Fruit fly (Drosophila melanogaster) whole organism, embryonic: Measurements from ENCODE around the gene CG7766.

Experiments
- Abd-B ChIP-seq: fragments of 200-800 bp; sonication (Bioruptor generic); optimal IDR thresholded peaks from 2 replicates; lab custom pipeline; 2018; ENCODE audit warnings: missing biosample characterization, mild to moderate bottlenecking, missing genetic modification characterization, moderate library complexity
- Bgb ChIP-seq: fragments of 200-800 bp; sonication (Bioruptor generic); IDR thresholded peaks from 2 replicates; pipeline ENCODE4 v1.3.6; 2022; ENCODE audit warnings: missing biosample characterization, missing genetic modification characterization; ENCODE audit not compliant: partially characterized antibody
- BtbVII ChIP-seq: fragments of 200-800 bp; sonication (Bioruptor generic); optimal IDR thresholded peaks from 3 replicates; lab custom pipeline; 2017; ENCODE audit warnings: missing biosample characterization, mild to moderate bottlenecking, missing genetic modification characterization
- CG10565 ChIP-seq: fragments of 200-800 bp; sonication (Bioruptor generic); optimal IDR thresholded peaks from 3 replicates; lab custom pipeline; 2016; ENCODE audit warnings: missing biosample characterization, mild to moderate bottlenecking, missing genetic modification characterization
- CG11093 ChIP-seq: fragments of 200-800 bp; sonication (Bioruptor generic); IDR thresholded peaks from 3 replicates; pipeline ENCODE4 v1.3.6; 2022; ENCODE audit warnings: missing biosample characterization, missing genetic modification characterization
- CG11456 ChIP-seq: fragments of 200-800 bp; sonication (Bioruptor generic); IDR thresholded peaks from 3 replicates; pipeline ENCODE4 v1.3.6; 2022; ENCODE audit warnings: missing biosample characterization, missing genetic modification characterization
- CG13287 ChIP-seq: fragments of 200-800 bp; sonication (Bioruptor generic); IDR thresholded peaks from 2 replicates; pipeline ENCODE4 v1.3.6; 2022; ENCODE audit warnings: missing biosample characterization, missing genetic modification characterization; ENCODE audit not compliant: partially characterized antibody
- CG13894 ChIP-seq: fragments of 200-800 bp; sonication (Bioruptor generic); optimal IDR thresholded peaks from 3 replicates; lab custom pipeline; 2018; ENCODE audit warnings: missing biosample characterization, mild to moderate bottlenecking, missing genetic modification characterization, moderate library complexity
- CG14441 ChIP-seq: fragments of 200-800 bp; sonication (Bioruptor generic); IDR thresholded peaks from 2 replicates; pipeline ENCODE4 v1.3.6; 2022; ENCODE audit warnings: missing biosample characterization, missing genetic modification characterization
- CG1602 ChIP-seq: fragments of 200-800 bp; sonication (Bioruptor generic); optimal IDR thresholded peaks from 3 replicates; lab custom pipeline; 2016; ENCODE audit warnings: missing biosample characterization, missing genetic modification characterization
- CG16863 ChIP-seq: fragments of 200-800 bp; sonication (Bioruptor generic); optimal IDR thresholded peaks from 3 replicates; lab custom pipeline; 2016; ENCODE audit warnings: missing biosample characterization, missing genetic modification characterization
- CG17328 ChIP-seq: fragments of 200-800 bp; sonication (Bioruptor generic); IDR thresholded peaks from 2 replicates; pipeline ENCODE4 v1.3.6; 2022; ENCODE audit warnings: missing biosample characterization, missing genetic modification characterization
- CG17802 ChIP-seq: fragments of 200-800 bp; sonication (Bioruptor generic); optimal IDR thresholded peaks from 2 replicates; lab custom pipeline; 2018; ENCODE audit warnings: missing biosample characterization, mild to moderate bottlenecking, missing genetic modification characterization, moderate library complexity
- CG18262 ChIP-seq: fragments of 200-800 bp; optimal IDR thresholded peaks from 3 replicates; lab custom pipeline; 2019; ENCODE audit warnings: missing biosample characterization, mild to moderate bottlenecking, missing genetic modification characterization, moderate library complexity
- CG2678 ChIP-seq: fragments of 200-800 bp; sonication (Bioruptor generic); optimal IDR thresholded peaks from 3 replicates; lab custom pipeline; 2019; ENCODE audit warnings: missing biosample characterization, mild to moderate bottlenecking, missing genetic modification characterization, moderate library complexity
- CG32772 ChIP-seq: fragments of 200-800 bp; sonication (Bioruptor generic); IDR thresholded peaks from 2 replicates; pipeline ENCODE4 v1.3.6; 2022; ENCODE audit warnings: missing biosample characterization, missing genetic modification characterization
- CG34422 ChIP-seq: fragments of 200-800 bp; sonication (Bioruptor generic); IDR thresholded peaks from 3 replicates; pipeline ENCODE4 v1.3.6; 2022; ENCODE audit warnings: missing biosample characterization, missing genetic modification characterization
- CG5245 ChIP-seq: fragments of 200-800 bp; sonication (Bioruptor generic); optimal IDR thresholded peaks from 3 replicates; lab custom pipeline; 2016; ENCODE audit warnings: missing biosample characterization, missing genetic modification characterization
- CG6765 ChIP-seq: fragments of 200-800 bp; sonication (Bioruptor generic); optimal IDR thresholded peaks from 3 replicates; lab custom pipeline; 2017; ENCODE audit warnings: missing biosample characterization, mild to moderate bottlenecking, missing genetic modification characterization
- CG8281 ChIP-seq: fragments of 200-800 bp; sonication (Bioruptor generic); optimal IDR thresholded peaks from 2 replicates; lab custom pipeline; 2018; ENCODE audit warnings: missing biosample characterization, mild to moderate bottlenecking, missing genetic modification characterization, moderate library complexity
- CHES-1-like ChIP-seq: fragments of 200-800 bp; sonication (Bioruptor generic); optimal IDR thresholded peaks from 2 replicates; lab custom pipeline; 2016; ENCODE audit warnings: missing biosample characterization, missing genetic modification characterization
- CoRest ChIP-seq: fragments of 200-800 bp; sonication (Bioruptor generic); optimal IDR thresholded peaks from 3 replicates; lab custom pipeline; 2018; ENCODE audit warnings: missing biosample characterization, mild to moderate bottlenecking, missing genetic modification characterization, moderate library complexity
- Dp ChIP-seq: fragments of 200-800 bp; sonication (Bioruptor generic); optimal IDR thresholded peaks from 2 replicates; lab custom pipeline; 2018; ENCODE audit warnings: missing biosample characterization, mild to moderate bottlenecking, missing genetic modification characterization, moderate library complexity
- Hmx ChIP-seq: fragments of 200-800 bp; sonication (Bioruptor generic); optimal IDR thresholded peaks from 2 replicates; lab custom pipeline; 2016; ENCODE audit warnings: missing biosample characterization, missing genetic modification characterization
- Hr78 ChIP-seq, 2 experiments: fragments of 200-800 bp in 1 of 2; fragments of >200 bp in 1 of 2; sonication (Bioruptor generic) in 1 of 2; optimal IDR thresholded peaks; 2 replicates each; lab custom pipeline; 2017 to 2019; ENCODE audit warnings: missing biosample characterization in 2 of 2, missing genetic modification characterization in 2 of 2, mild to moderate bottlenecking in 1 of 2, moderate library complexity in 1 of 2
- MTF-1 ChIP-seq: fragments of 200-800 bp; sonication (Bioruptor generic); optimal IDR thresholded peaks from 2 replicates; lab custom pipeline; 2018; ENCODE audit warnings: missing biosample characterization, mild to moderate bottlenecking, missing genetic modification characterization, borderline replicate concordance
- Med ChIP-seq: fragments of 200-800 bp; sonication (Bioruptor generic); peaks from one replicate; lab custom pipeline; 2016; ENCODE audit warnings: missing biosample characterization, missing genetic modification characterization, mild to moderate bottlenecking, inconsistent platforms, moderate library complexity
- NK7.1 ChIP-seq: fragments of 200-800 bp; sonication (Bioruptor generic); optimal IDR thresholded peaks from 3 replicates; lab custom pipeline; 2016; ENCODE audit warnings: missing biosample characterization, missing genetic modification characterization
- Nf-YC ChIP-seq: fragments of 200-800 bp; optimal IDR thresholded peaks from 3 replicates; lab custom pipeline; 2019; ENCODE audit warnings: missing biosample characterization, mild to moderate bottlenecking, missing genetic modification characterization, moderate library complexity
- Trl ChIP-seq, 3 experiments: fragments of >200 bp in 2 of 3; fragments of 200-800 bp in 1 of 3; sonication (Bioruptor generic) in 1 of 3; optimal IDR thresholded peaks; 2 replicates in 1 of 3; 3 replicates in 2 of 3; lab custom pipeline; 2016 to 2017; ENCODE audit warnings: missing biosample characterization in 1 of 3, missing genetic modification characterization in 1 of 3
- YL-1 ChIP-seq: fragments of 200-800 bp; sonication (Bioruptor generic); optimal IDR thresholded peaks from 3 replicates; lab custom pipeline; 2017; ENCODE audit warnings: missing biosample characterization, mild to moderate bottlenecking, missing genetic modification characterization
- abd-A ChIP-seq: fragments of 200-800 bp; sonication (Bioruptor generic); optimal IDR thresholded peaks from 3 replicates; lab custom pipeline; 2019; ENCODE audit warnings: missing biosample characterization, mild to moderate bottlenecking, missing genetic modification characterization, moderate library complexity
- al ChIP-seq: fragments of 200-800 bp; sonication (Bioruptor generic); IDR thresholded peaks from 2 replicates; pipeline ENCODE4 v1.3.6; 2022; ENCODE audit warnings: missing biosample characterization, missing genetic modification characterization
- ap ChIP-seq: fragments of 200-800 bp; sonication (Bioruptor generic); IDR thresholded peaks from 2 replicates; pipeline ENCODE4 v1.3.6; 2022; ENCODE audit warnings: missing biosample characterization, missing genetic modification characterization
- crc ChIP-seq: fragments of 200-800 bp; sonication (Bioruptor generic); optimal IDR thresholded peaks from 2 replicates; lab custom pipeline; 2016; ENCODE audit warnings: missing biosample characterization, missing genetic modification characterization
- da ChIP-seq: fragments of 200-800 bp; sonication (Bioruptor generic); optimal IDR thresholded peaks from 2 replicates; lab custom pipeline; 2016; ENCODE audit warnings: missing biosample characterization, missing genetic modification characterization
- esg ChIP-seq: fragments of 200-800 bp; sonication (Bioruptor generic); conservative IDR thresholded peaks from 2 replicates; pipeline ENCODE4 v1.3.6; 2022; ENCODE audit warnings: missing biosample characterization, missing genetic modification characterization
- eyg ChIP-seq: fragments of 200-800 bp; sonication (Bioruptor generic); optimal IDR thresholded peaks from 3 replicates; lab custom pipeline; 2016; ENCODE audit warnings: missing biosample characterization, missing genetic modification characterization
- fd96Cb ChIP-seq: fragments of 200-800 bp; sonication (Bioruptor generic); optimal IDR thresholded peaks from 2 replicates; lab custom pipeline; 2018; ENCODE audit warnings: missing biosample characterization, mild to moderate bottlenecking, missing genetic modification characterization, moderate library complexity
- ham ChIP-seq: fragments of 200-800 bp; sonication (Bioruptor generic); IDR thresholded peaks from 2 replicates; pipeline ENCODE4 v1.3.6; 2022; ENCODE audit warnings: missing biosample characterization, missing genetic modification characterization
- hth ChIP-seq: fragments of >200 bp; optimal IDR thresholded peaks from 2 replicates; lab custom pipeline; 2017; ENCODE audit warnings: inconsistent platforms
- kni ChIP-seq: fragments of 200-800 bp; sonication (Bioruptor generic); optimal IDR thresholded peaks from 3 replicates; lab custom pipeline; 2017; ENCODE audit warnings: mild to moderate bottlenecking, missing biosample characterization, missing genetic modification reagents, missing genetic modification characterization
- lilli ChIP-seq: fragments of 200-800 bp; sonication (Bioruptor generic); optimal IDR thresholded peaks from 3 replicates; lab custom pipeline; 2016; ENCODE audit warnings: missing biosample characterization, missing genetic modification characterization
- luna ChIP-seq: fragments of 200-800 bp; sonication (Bioruptor generic); optimal IDR thresholded peaks from 2 replicates; lab custom pipeline; 2016; ENCODE audit warnings: missing biosample characterization, missing genetic modification characterization
- pho ChIP-seq: fragments of 200-800 bp; sonication (Bioruptor generic); optimal IDR thresholded peaks from 2 replicates; lab custom pipeline; 2016; ENCODE audit warnings: missing biosample characterization, missing genetic modification characterization
- sd ChIP-seq: fragments of 200-800 bp; sonication (Bioruptor generic); optimal IDR thresholded peaks from 3 replicates; lab custom pipeline; 2018; ENCODE audit warnings: missing biosample characterization, mild to moderate bottlenecking, missing genetic modification characterization, moderate library complexity
- zfh1 ChIP-seq: fragments of 200-800 bp; sonication (Bioruptor generic); IDR thresholded peaks from 3 replicates; pipeline ENCODE4 v1.3.6; 2022; ENCODE audit warnings: missing biosample characterization, missing genetic modification characterization

CG7766 gene

dm6 chrX:9066802-9067489 lies 36.6 kb downstream of the CG7766 start (continued):
- no peak; the same call in 2 of the 3 replicates for TF ChIP-seq CG34422 (GFP tag; lab: Robert Waterston, UW)
- no peak for TF ChIP-seq BtbVII (GFP tag; lab: Kevin White, UChicago)
- TF ChIP-seq YL-1 (GFP tag; lab: Kevin White, UChicago): no peak
- TF ChIP-seq CG10565: no peak
- no peak for TF ChIP-seq Hr78 (GFP tag; optimal IDR thresholded peaks at IDR 0.05; lab: Kevin White, UChicago)
- TF ChIP-seq CG5245 (GFP tag; lab: Kevin White, UChicago): no peak
- no peak for TF ChIP-seq Trl (optimal IDR thresholded peaks at IDR 0.05; lab: Kevin White, UChicago)
- no peak for TF ChIP-seq Trl (GFP tag; optimal IDR thresholded peaks at IDR 0.05; lab: Kevin White, UChicago)
- peak; percentile 36; the same call in 1 of the 2 replicates for TF ChIP-seq CG17328
- no peak for TF ChIP-seq kni
- TF ChIP-seq Hmx (GFP tag; lab: Kevin White, UChicago): no peak
- no peak for TF ChIP-seq eyg (GFP tag; lab: Kevin White, UChicago)
- TF ChIP-seq hth (lab: Kevin White, UChicago): no peak
- TF ChIP-seq pho: no peak
- peak; percentile 26 for TF ChIP-seq fd96Cb (tag; lab: Kevin White, UChicago)
- peak; percentile 57 for TF ChIP-seq CG2678
- no peak for TF ChIP-seq CHES-1-like (GFP tag; lab: Kevin White, UChicago)
- TF ChIP-seq Abd-B (GFP tag; lab: Kevin White, UChicago): no peak
- 0 out of 3 replicates have a peak, but pooled peaks have one; percentile 21 for TF ChIP-seq zfh1
- no peak for TF ChIP-seq crc
- no peak for TF ChIP-seq da (GFP tag; lab: Kevin White, UChicago)
- TF ChIP-seq CG17802 (tag; lab: Kevin White, UChicago): no peak
- no peak for TF ChIP-seq CG6765 (GFP tag; lab: Kevin White, UChicago)
- no peak for TF ChIP-seq CG16863
- TF ChIP-seq CG1602: no peak
- TF ChIP-seq CG11456 (GFP tag; lab: Robert Waterston, UW): peak; percentile 45; the same call in 1 of the 3 replicates
- TF ChIP-seq CoRest: peak; percentile 3
- TF ChIP-seq CG32772 (GFP tag; lab: Robert Waterston, UW): no peak
- no peak for TF ChIP-seq Nf-YC (tag; lab: Kevin White, UChicago)

- TF ChIP-seq sd (peak; percentile 44), abd-A (tag; lab: Kevin White, UChicago) (peak; percentile 14), CG13894 (tag; lab: Kevin White, UChicago) (peak; percentile 55), Bgb (GFP tag; lab: Robert Waterston, UW) (no peak), CG8281 (tag; lab: Kevin White, UChicago) (peak; percentile 87), ham (GFP tag; lab: Robert Waterston, UW) (no peak)
Observed at dm6 chrX:9064029-9064428, 39.5 kb downstream of the CG7766 start.

- no peak for TF ChIP-seq CG11093 (GFP tag; lab: Robert Waterston, UW)
Observed at dm6 chrX:9063425-9063824, 40.1 kb downstream of the CG7766 start.

dm6 chrX:9062665-9063064 lies 40.9 kb downstream of the CG7766 start:
- no peak for TF ChIP-seq NK7.1 (GFP tag; lab: Kevin White, UChicago)
- peak; percentile 66 for TF ChIP-seq Med (GFP tag; lab: Kevin White, UChicago)
- peak; percentile 45; the same call in 1 of the 2 replicates for TF ChIP-seq al (GFP tag; lab: Robert Waterston, UW)
- TF ChIP-seq CG18262 (tag; lab: Kevin White, UChicago): peak; percentile 23
- TF ChIP-seq CG14441 (GFP tag; lab: Robert Waterston, UW): 0 out of 2 replicates have a peak, but pooled peaks have one; percentile 25
- peak; percentile 16; the same call in 1 of the 2 replicates for TF ChIP-seq ap (GFP tag; lab: Robert Waterston, UW)
- TF ChIP-seq MTF-1: no peak
- TF ChIP-seq esg: peak; percentile 26; the same call in 1 of the 2 replicates
- no peak for TF ChIP-seq lilli (GFP tag; lab: Kevin White, UChicago)
- TF ChIP-seq Dp (GFP tag; lab: Kevin White, UChicago): no peak
- no peak for TF ChIP-seq luna (GFP tag; lab: Kevin White, UChicago)
- no peak for TF ChIP-seq CG13287 (GFP tag; lab: Robert Waterston, UW)
